Fruit fly (Drosophila melanogaster): ENCODE results near the gene Best4.

The Best4 gene

DNA sequence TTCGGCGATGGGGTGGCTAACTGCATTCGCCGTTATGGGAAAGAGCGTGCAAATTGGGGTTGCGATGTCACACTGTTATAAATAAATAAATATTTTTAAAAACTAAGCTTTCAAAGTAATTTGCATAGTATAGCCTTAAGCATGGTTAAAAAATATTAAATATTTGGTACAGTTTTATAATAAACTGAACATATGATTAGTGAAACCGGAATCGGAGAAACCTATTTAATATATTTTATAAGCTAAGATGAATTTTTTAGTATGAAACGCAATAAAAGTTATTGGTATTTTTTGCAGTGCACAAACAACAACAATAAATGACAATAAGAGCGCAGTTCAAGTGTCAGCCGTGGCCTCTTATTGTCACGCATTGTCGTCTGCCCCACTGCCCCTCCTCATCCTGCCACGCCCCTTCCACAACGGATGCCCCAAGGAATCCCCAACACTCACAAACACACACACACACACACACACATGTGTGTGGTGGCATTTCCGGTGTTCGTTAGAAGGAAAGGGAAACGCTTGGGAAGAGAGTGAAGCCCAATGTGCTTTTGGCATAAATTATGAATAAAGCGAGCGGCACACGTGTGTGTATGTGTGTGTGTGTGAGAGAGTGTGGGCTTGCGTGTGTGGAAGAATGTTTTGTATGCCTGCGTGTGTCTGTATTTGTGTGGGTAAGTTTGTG is 23.1 kb upstream of the Best4 start:
- no peak for TF ChIP-seq CG34367 (tag; optimal IDR thresholded peaks at IDR 0.05)
- TF ChIP-seq CG8301 (tag; optimal IDR thresholded peaks at IDR 0.05), result no peak
- TF ChIP-seq Pif1B (GFP tag; optimal IDR thresholded peaks at IDR 0.05), result no peak
- TF ChIP-seq CG13204 (GFP tag; optimal IDR thresholded peaks at IDR 0.05), result no peak
- TF ChIP-seq CG15710 (tag; optimal IDR thresholded peaks at IDR 0.05), result no peak
- no peak for TF ChIP-seq fd96Ca (GFP tag; IDR thresholded peaks at IDR 0.05)
- no peak for TF ChIP-seq Ets98B (GFP tag; IDR thresholded peaks at IDR 0.05)
- TF ChIP-seq CG10348 (GFP tag; IDR thresholded peaks at IDR 0.05), result no peak
- peak; percentile 50 for TF ChIP-seq CG8159 (tag; optimal IDR thresholded peaks at IDR 0.05)
- no peak for TF ChIP-seq Pif1A (GFP tag; optimal IDR thresholded peaks at IDR 0.05)
- TF ChIP-seq CG17806 (tag; optimal IDR thresholded peaks at IDR 0.05), result peak; percentile 2
- TF ChIP-seq Snoo (tag; optimal IDR thresholded peaks at IDR 0.05), result no peak
- TF ChIP-seq CG14655 (GFP tag; optimal IDR thresholded peaks at IDR 0.05), result no peak
- TF ChIP-seq rn (GFP tag; IDR thresholded peaks at IDR 0.05), result no peak
- TF ChIP-seq CG4496 (GFP tag; IDR thresholded peaks at IDR 0.05), result no peak

DNA sequence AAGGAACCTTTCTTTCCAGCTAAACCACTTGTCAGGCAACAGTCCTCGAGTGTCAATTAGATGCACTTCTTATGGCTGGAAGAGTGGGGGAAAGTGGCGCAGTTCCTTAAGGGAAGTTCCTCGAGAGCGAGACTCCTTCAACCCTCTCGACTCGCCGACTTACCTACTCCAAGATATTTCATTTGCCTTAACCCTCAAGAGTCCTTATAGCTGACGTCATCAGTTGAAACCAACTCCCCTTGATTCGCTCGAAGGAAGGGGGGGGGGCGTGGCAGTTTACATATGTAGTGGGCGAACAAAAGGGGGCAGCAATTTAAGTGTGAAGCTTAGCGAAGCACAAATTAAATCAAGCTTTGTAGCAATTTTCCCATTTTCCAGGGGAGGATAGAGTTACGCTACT is 17.7 kb upstream of the Best4 start:
- TF ChIP-seq CG12605 (GFP tag; IDR thresholded peaks at IDR 0.05), result no peak
- TF ChIP-seq CG15710 (tag; optimal IDR thresholded peaks at IDR 0.05), result no peak
- no peak for TF ChIP-seq EcR (GFP tag; optimal IDR thresholded peaks at IDR 0.05)
- no peak for TF ChIP-seq Pif1A (GFP tag; optimal IDR thresholded peaks at IDR 0.05)
- no peak for TF ChIP-seq CG9948 (tag; optimal IDR thresholded peaks at IDR 0.05)
- no peak for TF ChIP-seq gl (tag; optimal IDR thresholded peaks at IDR 0.05)
- TF ChIP-seq D1 (tag; optimal IDR thresholded peaks at IDR 0.05), result no peak
- TF ChIP-seq Snoo (tag; optimal IDR thresholded peaks at IDR 0.05), result no peak
- no peak for TF ChIP-seq CG32121 (GFP tag; IDR thresholded peaks at IDR 0.05)
- no peak for TF ChIP-seq CG14655 (GFP tag; optimal IDR thresholded peaks at IDR 0.05)
- TF ChIP-seq CG8301 (tag; optimal IDR thresholded peaks at IDR 0.05), result no peak
- no peak for TF ChIP-seq Ets98B (GFP tag; IDR thresholded peaks at IDR 0.05)
- TF ChIP-seq Pif1B (GFP tag; optimal IDR thresholded peaks at IDR 0.05), result no peak
- no peak for TF ChIP-seq CG10348 (GFP tag; IDR thresholded peaks at IDR 0.05)
- no peak for TF ChIP-seq fd96Ca (GFP tag; IDR thresholded peaks at IDR 0.05)
- no peak for TF ChIP-seq CG4496 (GFP tag; IDR thresholded peaks at IDR 0.05)
- no peak for TF ChIP-seq CG34367 (tag; optimal IDR thresholded peaks at IDR 0.05)

DNA sequence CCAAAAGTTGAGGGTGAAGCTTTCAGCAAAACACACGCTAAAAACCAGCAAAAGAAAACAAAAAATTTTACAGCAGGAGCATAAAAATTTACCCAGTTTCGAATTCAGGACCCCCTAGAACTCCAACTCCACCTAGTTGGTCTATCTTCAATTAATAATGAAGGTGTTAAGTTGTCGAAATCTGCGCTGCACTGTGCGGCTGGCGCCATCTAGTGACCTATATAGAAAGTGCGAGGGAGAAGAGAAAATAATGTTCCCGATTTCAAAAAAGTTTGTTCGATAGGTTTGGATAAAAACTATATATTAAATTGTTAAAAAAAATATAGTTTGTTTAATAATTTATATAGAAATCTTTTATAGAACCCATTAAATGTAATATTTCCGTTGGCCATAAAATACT is 11.8 kb upstream of the Best4 start:
- no peak for TF ChIP-seq CG8301 (tag; optimal IDR thresholded peaks at IDR 0.05)
- TF ChIP-seq Ets98B (GFP tag; IDR thresholded peaks at IDR 0.05), result no peak
- no peak for TF ChIP-seq CG34367 (tag; optimal IDR thresholded peaks at IDR 0.05)
- TF ChIP-seq D1 (tag; optimal IDR thresholded peaks at IDR 0.05), result no peak
- no peak for TF ChIP-seq CG14655 (GFP tag; optimal IDR thresholded peaks at IDR 0.05)
- no peak for TF ChIP-seq EcR (GFP tag; optimal IDR thresholded peaks at IDR 0.05)
- no peak for TF ChIP-seq rn (GFP tag; IDR thresholded peaks at IDR 0.05)
- no peak for TF ChIP-seq CG15710 (tag; optimal IDR thresholded peaks at IDR 0.05)
- TF ChIP-seq CG32121 (GFP tag; IDR thresholded peaks at IDR 0.05), result no peak
- TF ChIP-seq Pif1B (GFP tag; optimal IDR thresholded peaks at IDR 0.05), result no peak
- no peak for TF ChIP-seq gl (tag; optimal IDR thresholded peaks at IDR 0.05)
- no peak for TF ChIP-seq CG10348 (GFP tag; IDR thresholded peaks at IDR 0.05)

DNA sequence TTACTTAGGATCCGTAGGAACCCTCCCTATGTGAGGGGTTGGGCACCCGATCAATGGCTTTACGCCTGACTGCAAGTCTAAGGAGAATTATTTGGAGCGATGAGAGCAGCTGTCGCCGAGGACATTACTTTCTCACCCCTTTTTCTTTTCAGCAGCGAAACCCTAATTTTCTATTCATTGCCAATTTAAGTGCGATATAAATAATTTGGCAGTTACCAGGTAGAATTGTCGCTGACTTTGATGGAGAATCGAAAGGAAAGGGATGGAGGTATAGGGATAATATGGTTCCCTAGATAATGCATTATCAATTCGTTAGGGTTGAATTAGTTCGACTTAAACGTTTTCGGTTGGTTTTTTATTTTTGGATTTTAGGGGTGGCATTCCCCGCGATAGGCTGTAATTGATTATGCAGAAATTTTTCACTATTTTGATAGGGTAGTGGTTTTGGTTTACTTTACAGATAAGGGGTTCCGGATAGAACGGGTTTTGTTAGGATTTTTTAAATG is 9.4 kb upstream of the Best4 start:
- no peak for TF ChIP-seq CG8301 (tag; optimal IDR thresholded peaks at IDR 0.05)
- TF ChIP-seq fd96Ca (GFP tag; IDR thresholded peaks at IDR 0.05), result no peak
- TF ChIP-seq Pif1A (GFP tag; optimal IDR thresholded peaks at IDR 0.05), result no peak
- TF ChIP-seq CG9948 (tag; optimal IDR thresholded peaks at IDR 0.05), result no peak

DNA sequence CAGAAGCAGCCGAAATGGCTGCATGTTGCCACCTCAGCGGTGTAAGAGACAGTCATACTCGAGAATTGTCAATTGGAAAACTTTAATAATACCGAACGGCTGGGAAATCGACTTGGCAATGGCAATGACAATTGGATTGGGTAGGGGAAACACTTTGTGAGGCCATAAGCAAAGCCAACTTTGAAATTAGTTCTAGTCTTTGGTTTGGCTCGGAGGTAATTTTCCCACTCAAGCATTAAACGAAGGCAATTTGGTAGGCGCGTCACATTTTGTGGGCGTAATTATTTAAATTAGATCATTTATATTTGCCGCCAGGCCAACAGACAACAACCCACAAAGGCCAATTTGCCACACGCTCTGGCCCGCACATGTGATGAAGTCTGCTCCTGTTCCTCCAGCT is 3.9 kb downstream of the Best4 start, which contains the start of gene Best3:
Gene Best3 (minus strand): TSS at position 101 of the 400 bp plus-strand sequence.
- no peak for TF ChIP-seq CG17806 (tag; optimal IDR thresholded peaks at IDR 0.05)
- no peak for TF ChIP-seq CG34367 (tag; optimal IDR thresholded peaks at IDR 0.05)
- TF ChIP-seq D1 (tag; optimal IDR thresholded peaks at IDR 0.05), result no peak
- no peak for TF ChIP-seq CG32121 (GFP tag; IDR thresholded peaks at IDR 0.05)
- TF ChIP-seq CG14655 (GFP tag; optimal IDR thresholded peaks at IDR 0.05), result no peak
- no peak for TF ChIP-seq CG4496 (GFP tag; IDR thresholded peaks at IDR 0.05)
- no peak for TF ChIP-seq CG8301 (tag; optimal IDR thresholded peaks at IDR 0.05)
- no peak for TF ChIP-seq CG12605 (GFP tag; IDR thresholded peaks at IDR 0.05)
- TF ChIP-seq Pif1B (GFP tag; optimal IDR thresholded peaks at IDR 0.05), result no peak

DNA sequence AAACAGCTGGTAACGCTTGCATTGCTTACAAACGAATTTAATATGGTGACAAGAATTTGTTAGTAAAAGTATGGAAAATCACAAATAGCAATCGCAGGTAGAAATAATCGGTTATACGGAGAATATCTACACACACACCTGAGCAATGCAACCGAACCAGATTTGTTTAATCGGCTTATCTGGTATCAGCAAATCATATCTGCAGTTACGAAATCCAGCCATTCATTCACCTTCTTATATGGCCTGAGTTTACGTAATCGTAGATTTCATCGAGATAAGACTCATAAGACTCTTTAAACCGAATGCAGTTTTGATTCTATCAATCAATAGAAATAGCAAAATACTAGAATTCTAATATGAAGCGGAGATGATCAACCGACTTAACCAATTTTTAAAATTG is 4.9 kb downstream of the Best4 start:
- no peak for TF ChIP-seq gl (tag; optimal IDR thresholded peaks at IDR 0.05)
- no peak for TF ChIP-seq CG10348 (GFP tag; IDR thresholded peaks at IDR 0.05)
- TF ChIP-seq D1 (tag; optimal IDR thresholded peaks at IDR 0.05), result no peak
- no peak for TF ChIP-seq CG13204 (GFP tag; optimal IDR thresholded peaks at IDR 0.05)
- TF ChIP-seq EcR (GFP tag; optimal IDR thresholded peaks at IDR 0.05), result no peak
- no peak for TF ChIP-seq fd96Ca (GFP tag; IDR thresholded peaks at IDR 0.05)
- TF ChIP-seq CG4496 (GFP tag; IDR thresholded peaks at IDR 0.05), result no peak
- TF ChIP-seq rn (GFP tag; IDR thresholded peaks at IDR 0.05), result no peak
- TF ChIP-seq CG12605 (GFP tag; IDR thresholded peaks at IDR 0.05), result no peak
- no peak for TF ChIP-seq CG32121 (GFP tag; IDR thresholded peaks at IDR 0.05)
- no peak for TF ChIP-seq CG14655 (GFP tag; optimal IDR thresholded peaks at IDR 0.05)
- no peak for TF ChIP-seq CG15710 (tag; optimal IDR thresholded peaks at IDR 0.05)
- TF ChIP-seq CG8301 (tag; optimal IDR thresholded peaks at IDR 0.05), result no peak
- no peak for TF ChIP-seq CG8159 (tag; optimal IDR thresholded peaks at IDR 0.05)
- TF ChIP-seq CG17806 (tag; optimal IDR thresholded peaks at IDR 0.05), result no peak
- no peak for TF ChIP-seq Ets98B (GFP tag; IDR thresholded peaks at IDR 0.05)
- no peak for TF ChIP-seq Snoo (tag; optimal IDR thresholded peaks at IDR 0.05)
